Fruit fly (Drosophila melanogaster) whole organism, embryonic: ENCODE results near the gene Syx5.

Experiments used
- Adf1 ChIP-seq: fragments of 200-800 bp; sonication (Bioruptor generic); IDR thresholded peaks from 2 replicates; pipeline ENCODE4 v1.3.6; 2022; ENCODE audit warnings: missing biosample characterization, missing genetic modification characterization
- B-H2 ChIP-seq: fragments of 200-800 bp; sonication (Bioruptor generic); optimal IDR thresholded peaks from 2 replicates; lab custom pipeline; 2018; ENCODE audit warnings: missing biosample characterization, mild to moderate bottlenecking, missing genetic modification characterization
- Bdp1 ChIP-seq: fragments of 200-800 bp; sonication (Bioruptor generic); optimal IDR thresholded peaks from 3 replicates; lab custom pipeline; 2016; ENCODE audit warnings: missing biosample characterization, missing genetic modification characterization
- Bgb ChIP-seq: fragments of 200-800 bp; sonication (Bioruptor generic); IDR thresholded peaks from 2 replicates; pipeline ENCODE4 v1.3.6; 2022; ENCODE audit warnings: missing biosample characterization, missing genetic modification characterization; ENCODE audit not compliant: partially characterized antibody
- CG11504 ChIP-seq: fragments of 200-800 bp; sonication (Bioruptor generic); optimal IDR thresholded peaks from 3 replicates; lab custom pipeline; 2019; ENCODE audit warnings: missing biosample characterization, mild to moderate bottlenecking, missing genetic modification characterization, moderate library complexity
- CG15269 ChIP-seq: fragments of 200-800 bp; sonication (Bioruptor generic); optimal IDR thresholded peaks from 2 replicates; lab custom pipeline; 2018; ENCODE audit warnings: missing biosample characterization, mild to moderate bottlenecking, missing genetic modification characterization, moderate library complexity
- CG2116 ChIP-seq: fragments of 200-800 bp; sonication (Bioruptor generic); optimal IDR thresholded peaks from 3 replicates; lab custom pipeline; 2018; ENCODE audit warnings: missing biosample characterization, mild to moderate bottlenecking, missing genetic modification characterization
- CG2199 ChIP-seq: fragments of 200-800 bp; sonication (Bioruptor generic); IDR thresholded peaks from 3 replicates; pipeline ENCODE4 v1.3.6; 2022; ENCODE audit warnings: missing biosample characterization, missing genetic modification characterization
- CG2678 ChIP-seq: fragments of 200-800 bp; sonication (Bioruptor generic); optimal IDR thresholded peaks from 3 replicates; lab custom pipeline; 2019; ENCODE audit warnings: missing biosample characterization, mild to moderate bottlenecking, missing genetic modification characterization, moderate library complexity
- CG32532 ChIP-seq: fragments of 200-800 bp; sonication (Bioruptor generic); IDR thresholded peaks from 2 replicates; pipeline ENCODE4 v1.3.6; 2022; ENCODE audit warnings: missing biosample characterization, missing genetic modification characterization
- CG3281 ChIP-seq: fragments of 200-800 bp; sonication (Bioruptor generic); optimal IDR thresholded peaks from 3 replicates; lab custom pipeline; 2017; ENCODE audit warnings: missing biosample characterization, mild to moderate bottlenecking, missing genetic modification characterization
- CG34376 ChIP-seq: fragments of 200-800 bp; sonication (Bioruptor generic); optimal IDR thresholded peaks from 2 replicates; lab custom pipeline; 2018; ENCODE audit warnings: missing biosample characterization, mild to moderate bottlenecking, missing genetic modification characterization
- CG8924 ChIP-seq: fragments of 200-800 bp; optimal IDR thresholded peaks from 3 replicates; lab custom pipeline; 2019; ENCODE audit warnings: missing biosample characterization, mild to moderate bottlenecking, missing genetic modification characterization, moderate library complexity
- Dek ChIP-seq: fragments of 200-800 bp; sonication (Bioruptor generic); optimal IDR thresholded peaks from 3 replicates; lab custom pipeline; 2019; ENCODE audit warnings: missing biosample characterization, mild to moderate bottlenecking, missing genetic modification characterization, moderate library complexity
- Dip2 ChIP-seq: fragments of 200-800 bp; sonication (Bioruptor generic); IDR thresholded peaks from 2 replicates; pipeline ENCODE4 v1.3.6; 2022; ENCODE audit warnings: missing biosample characterization, missing genetic modification characterization
- Drgx ChIP-seq: fragments of 200-800 bp; sonication (Bioruptor generic); IDR thresholded peaks from 2 replicates; pipeline ENCODE4 v1.3.6; 2022; ENCODE audit warnings: missing biosample characterization, missing genetic modification characterization
- Ets65A ChIP-seq: fragments of 200-800 bp; sonication (Bioruptor generic); peaks from one replicate; lab custom pipeline; 2016; ENCODE audit warnings: missing biosample characterization, missing genetic modification characterization
- Fer1 ChIP-seq: fragments of 200-800 bp; sonication (Bioruptor generic); optimal IDR thresholded peaks from 2 replicates; lab custom pipeline; 2017; ENCODE audit warnings: missing biosample characterization, mild to moderate bottlenecking, missing genetic modification characterization
- HmgD ChIP-seq: fragments of 200-800 bp; sonication (Bioruptor generic); optimal IDR thresholded peaks from 3 replicates; lab custom pipeline; 2016; ENCODE audit warnings: missing biosample characterization, missing genetic modification characterization
- Hmr ChIP-seq: fragments of 200-800 bp; sonication (Bioruptor generic); optimal IDR thresholded peaks from 3 replicates; lab custom pipeline; 2017; ENCODE audit warnings: mild to moderate bottlenecking, missing biosample characterization, missing genetic modification reagents, missing genetic modification characterization
- Meics ChIP-seq: fragments of 200-800 bp; sonication (Bioruptor generic); optimal IDR thresholded peaks from 2 replicates; lab custom pipeline; 2017; ENCODE audit warnings: missing biosample characterization, mild to moderate bottlenecking, missing genetic modification characterization
- Nf-YC ChIP-seq: fragments of 200-800 bp; optimal IDR thresholded peaks from 3 replicates; lab custom pipeline; 2019; ENCODE audit warnings: missing biosample characterization, mild to moderate bottlenecking, missing genetic modification characterization, moderate library complexity
- Pdp1 ChIP-seq, 2 experiments: fragments of 200-800 bp; sonication (Bioruptor generic); optimal IDR thresholded peaks; 3 replicates each; lab custom pipeline; 2016; ENCODE audit warnings: missing biosample characterization in 2 of 2, missing genetic modification characterization in 2 of 2, mild to moderate bottlenecking in 1 of 2, moderate library complexity in 1 of 2
- Rfx ChIP-seq: fragments of 200-800 bp; sonication (Bioruptor generic); IDR thresholded peaks from 2 replicates; pipeline ENCODE4 v1.3.6; 2022; ENCODE audit warnings: missing biosample characterization, missing genetic modification characterization
- Six4 ChIP-seq: fragments of 200-800 bp; sonication (Bioruptor generic); optimal IDR thresholded peaks from 2 replicates; lab custom pipeline; 2016; ENCODE audit warnings: missing biosample characterization, missing genetic modification characterization
- Sry-δ ChIP-seq: fragments of 200-800 bp; sonication (Bioruptor generic); optimal IDR thresholded peaks from 2 replicates; lab custom pipeline; 2016; ENCODE audit warnings: missing biosample characterization, missing genetic modification characterization
- abd-A ChIP-seq: fragments of 200-800 bp; sonication (Bioruptor generic); optimal IDR thresholded peaks from 3 replicates; lab custom pipeline; 2019; ENCODE audit warnings: missing biosample characterization, mild to moderate bottlenecking, missing genetic modification characterization, moderate library complexity
- caup ChIP-seq: fragments of 200-800 bp; sonication (Bioruptor generic); optimal IDR thresholded peaks from 3 replicates; lab custom pipeline; 2017; ENCODE audit warnings: missing biosample characterization, mild to moderate bottlenecking, missing genetic modification characterization, moderate library complexity; ENCODE audit not compliant: severe bottlenecking
- cg ChIP-seq: fragments of 200-800 bp; sonication (Bioruptor generic); optimal IDR thresholded peaks from 3 replicates; lab custom pipeline; 2019; ENCODE audit warnings: missing biosample characterization, mild to moderate bottlenecking, missing genetic modification characterization, moderate library complexity
- chinmo ChIP-seq: fragments of 200-800 bp; sonication (Bioruptor generic); IDR thresholded peaks from 4 replicates; pipeline ENCODE4 v1.3.6; 2022; ENCODE audit warnings: missing biosample characterization, missing genetic modification characterization; ENCODE audit not compliant: partially characterized antibody
- chm ChIP-seq: fragments of 200-800 bp; sonication (Bioruptor generic); IDR thresholded peaks from 2 replicates; pipeline ENCODE4 v1.3.6; 2022; ENCODE audit warnings: missing biosample characterization, missing genetic modification characterization
- ci ChIP-seq: fragments of 200-800 bp; sonication (Bioruptor generic); IDR thresholded peaks from 3 replicates; pipeline ENCODE4 v1.3.6; 2022; ENCODE audit warnings: missing biosample characterization, missing genetic modification characterization
- corto ChIP-seq: fragments of 200-800 bp; sonication (Bioruptor generic); optimal IDR thresholded peaks from 2 replicates; lab custom pipeline; 2016; ENCODE audit warnings: missing biosample characterization, mild to moderate bottlenecking, missing genetic modification characterization, moderate library complexity
- crol ChIP-seq: fragments of 200-800 bp; sonication (Bioruptor generic); IDR thresholded peaks from 2 replicates; pipeline ENCODE4 v1.3.6; 2022; ENCODE audit warnings: missing biosample characterization, missing genetic modification characterization
- crp ChIP-seq, 2 experiments: fragments of 200-800 bp; sonication (Bioruptor generic); optimal IDR thresholded peaks; 2 replicates in 1 of 2; 3 replicates in 1 of 2; lab custom pipeline; 2017; ENCODE audit warnings: missing biosample characterization in 2 of 2, missing genetic modification characterization in 2 of 2, mild to moderate bottlenecking in 1 of 2, moderate library complexity in 1 of 2
- grn ChIP-seq: fragments of 200-800 bp; sonication (Bioruptor generic); optimal IDR thresholded peaks from 3 replicates; lab custom pipeline; 2017; ENCODE audit warnings: missing biosample characterization, missing genetic modification characterization
- lov ChIP-seq, 2 experiments: fragments of 200-800 bp in 1 of 2; fragments of >200 bp in 1 of 2; sonication (Bioruptor generic) in 1 of 2; IDR thresholded peaks in 1 of 2; optimal IDR thresholded peaks in 1 of 2; 2 replicates in 1 of 2; 3 replicates in 1 of 2; pipeline versions ENCODE4 v1.3.6 to Lab custom; 2017 to 2022; ENCODE audit warnings: missing biosample characterization in 1 of 2, missing genetic modification characterization in 1 of 2
- nom ChIP-seq: fragments of 200-800 bp; sonication (Bioruptor generic); optimal IDR thresholded peaks from 2 replicates; lab custom pipeline; 2017; ENCODE audit warnings: missing biosample characterization, missing genetic modification characterization, mild to moderate bottlenecking, moderate library complexity, missing genetic modification reagents
- oc ChIP-seq: fragments of 200-800 bp; sonication (Bioruptor generic); optimal IDR thresholded peaks from 2 replicates; lab custom pipeline; 2018; ENCODE audit warnings: missing biosample characterization, mild to moderate bottlenecking, missing genetic modification characterization, moderate library complexity
- peb ChIP-seq: fragments of 200-800 bp; sonication (Bioruptor generic); IDR thresholded peaks from 2 replicates; pipeline ENCODE4 v1.3.6; 2022; ENCODE audit warnings: missing biosample characterization, missing genetic modification characterization
- pros ChIP-seq: fragments of 200-800 bp; sonication (Bioruptor generic); optimal IDR thresholded peaks from 3 replicates; lab custom pipeline; 2019; ENCODE audit warnings: missing biosample characterization, mild to moderate bottlenecking, missing genetic modification characterization, moderate library complexity
- schlank ChIP-seq: fragments of 200-800 bp; sonication (Bioruptor generic); optimal IDR thresholded peaks from 2 replicates; lab custom pipeline; 2018; ENCODE audit warnings: missing biosample characterization, mild to moderate bottlenecking, missing genetic modification characterization
- sens ChIP-seq: fragments of 200-800 bp; sonication (Bioruptor generic); peaks from one replicate; lab custom pipeline; 2016; ENCODE audit warnings: missing biosample characterization, missing genetic modification characterization
- sisA ChIP-seq: fragments of 200-800 bp; sonication (Bioruptor generic); IDR thresholded peaks from 2 replicates; pipeline ENCODE4 v1.3.6; 2022; ENCODE audit warnings: missing biosample characterization, missing genetic modification characterization
- sug ChIP-seq: fragments of 200-800 bp; optimal IDR thresholded peaks from 2 replicates; lab custom pipeline; 2019; ENCODE audit warnings: missing biosample characterization, mild to moderate bottlenecking, missing genetic modification characterization, moderate library complexity
- tap ChIP-seq: fragments of 200-800 bp; optimal IDR thresholded peaks from 3 replicates; lab custom pipeline; 2019; ENCODE audit warnings: missing biosample characterization, mild to moderate bottlenecking, missing genetic modification characterization, moderate library complexity
- vvl ChIP-seq: fragments of 200-800 bp; sonication (Bioruptor generic); IDR thresholded peaks from 2 replicates; pipeline ENCODE4 v1.3.6; 2022; ENCODE audit warnings: missing biosample characterization, missing genetic modification characterization

Gene Syx5

DNA sequence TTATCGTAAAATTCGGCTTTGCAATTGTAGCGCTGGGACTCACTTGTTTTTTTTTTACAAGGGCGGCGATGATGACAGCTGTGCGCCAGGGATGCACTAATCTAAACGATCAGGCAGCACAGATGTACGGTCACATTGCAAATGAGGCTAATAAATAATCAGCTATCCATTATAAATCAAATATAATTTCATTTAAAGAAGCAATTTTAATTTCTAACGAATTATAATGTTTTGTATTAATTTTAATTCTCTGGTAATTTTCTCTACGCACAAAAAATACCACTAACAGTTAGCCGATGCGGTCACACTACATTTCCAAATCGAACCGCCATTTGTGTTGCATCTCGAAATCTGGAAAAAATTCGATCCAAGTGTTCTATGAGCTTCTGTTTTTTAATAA lies 3.5 kb downstream of the Syx5 start, which contains the start of the genes cni and fzy (continued):
- peak; percentile 53 for TF ChIP-seq Sry-δ (GFP tag; lab: Kevin White, UChicago)

DNA sequence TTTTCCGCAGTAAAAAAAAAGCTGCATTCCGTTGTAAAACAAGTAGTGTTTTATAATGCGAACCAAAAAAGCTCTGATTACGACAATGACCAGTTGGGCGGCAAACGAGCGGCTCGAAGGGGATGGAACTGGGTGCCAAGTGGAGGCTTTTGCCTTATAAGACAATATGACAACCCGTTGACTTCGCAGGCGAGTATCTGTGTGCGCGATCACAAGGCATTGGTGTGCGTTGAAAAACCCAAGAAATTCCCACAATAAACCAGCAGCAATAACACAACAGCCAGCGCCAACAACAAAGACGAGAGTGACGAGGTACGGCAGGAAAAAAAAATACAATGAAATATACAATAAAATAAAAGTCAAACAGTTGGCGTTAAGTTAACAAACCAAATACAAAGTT lies 7.9 kb downstream of the Syx5 start:
- peak; percentile 95 for TF ChIP-seq chinmo (GFP tag; lab: Robert Waterston, UW)
- TF ChIP-seq nom (GFP tag; lab: Kevin White, UChicago) = peak; percentile 78
- TF ChIP-seq Bgb (GFP tag; lab: Robert Waterston, UW) = peak; percentile 51; the same call in 1 of the 2 replicates
- TF ChIP-seq sug (tag; lab: Kevin White, UChicago) = peak; percentile 81
- TF ChIP-seq crol = peak; percentile 92
- no peak for TF ChIP-seq Dip2 (GFP tag; lab: Robert Waterston, UW)
- peak; percentile 56 for TF ChIP-seq Ets65A
- TF ChIP-seq chm = peak; percentile 62; the same call in 1 of the 2 replicates
- TF ChIP-seq Drgx (GFP tag; lab: Robert Waterston, UW) = peak; percentile 45
- TF ChIP-seq CG2116 = no peak
- TF ChIP-seq Meics (GFP tag; lab: Kevin White, UChicago) = peak; percentile 6
- no peak for TF ChIP-seq HmgD (GFP tag; lab: Kevin White, UChicago)
- TF ChIP-seq cg (GFP tag; lab: Kevin White, UChicago) = peak; percentile 54
- peak; percentile 12; the same call in 1 of the 2 replicates for TF ChIP-seq Adf1
- peak; percentile 31 for TF ChIP-seq schlank (tag; lab: Kevin White, UChicago)
- peak; percentile 26 for TF ChIP-seq Dek (tag; lab: Kevin White, UChicago)
- no peak for TF ChIP-seq sisA (GFP tag; lab: Robert Waterston, UW)
- peak; percentile 27 for TF ChIP-seq Nf-YC
- peak; percentile 28 for TF ChIP-seq CG2678 (tag; lab: Kevin White, UChicago)
- TF ChIP-seq Bdp1 = no peak
- peak; percentile 55 for TF ChIP-seq vvl (GFP tag; lab: Robert Waterston, UW)
- TF ChIP-seq abd-A (tag; lab: Kevin White, UChicago) = peak; percentile 75
- peak; percentile 9 for TF ChIP-seq grn
- TF ChIP-seq oc = peak; percentile 16
- peak; percentile 36; the same call in 1 of the 2 replicates for TF ChIP-seq Rfx (GFP tag; lab: Robert Waterston, UW)
- TF ChIP-seq CG3281 (GFP tag; lab: Kevin White, UChicago) = peak; percentile 16
- peak; percentile 82 for TF ChIP-seq CG15269
- TF ChIP-seq Pdp1 (GFP tag; optimal IDR thresholded peaks at IDR 0.05; lab: Kevin White, UChicago) = peak in 1 of 2 experiments; percentile 97
- TF ChIP-seq CG2199 (GFP tag; lab: Robert Waterston, UW) = peak; percentile 67; the same call in 1 of the 3 replicates
- TF ChIP-seq sens = peak; percentile 49
- TF ChIP-seq CG34376 = peak; percentile 87
- TF ChIP-seq ci = peak; percentile 48; the same call in 1 of the 3 replicates
- peak; percentile 31; the same call in 1 of the 2 replicates for TF ChIP-seq CG32532 (GFP tag; lab: Robert Waterston, UW)
- peak; percentile 19 for TF ChIP-seq corto (GFP tag; lab: Kevin White, UChicago)
- TF ChIP-seq tap (tag; lab: Kevin White, UChicago) = no peak
- peak; percentile 88 for TF ChIP-seq pros (GFP tag; lab: Kevin White, UChicago)
- no peak for TF ChIP-seq lov (optimal IDR thresholded peaks at IDR 0.05; lab: Kevin White, UChicago)
- 0 out of 3 replicates have a peak, but pooled peaks have one; percentile 44 for TF ChIP-seq lov (GFP tag; IDR thresholded peaks at IDR 0.05; lab: Robert Waterston, UW)
- no peak for TF ChIP-seq peb
- TF ChIP-seq Six4 (GFP tag; lab: Kevin White, UChicago) = no peak
- no peak for TF ChIP-seq crp (GFP tag; optimal IDR thresholded peaks at IDR 0.05; lab: Kevin White, UChicago)
- peak; percentile 67 for TF ChIP-seq caup (GFP tag; lab: Kevin White, UChicago)
- peak; percentile 9 for TF ChIP-seq Fer1 (GFP tag; lab: Kevin White, UChicago)
- no peak for TF ChIP-seq CG11504 (tag; lab: Kevin White, UChicago)
- peak; percentile 82 for TF ChIP-seq B-H2 (GFP tag; lab: Kevin White, UChicago)
- TF ChIP-seq CG8924 = no peak
- TF ChIP-seq Hmr (GFP tag; lab: Kevin White, UChicago) = peak; percentile 41
